Worm (Caenorhabditis elegans): Measurements from ENCODE around the gene F59G1.8.
A peak's percentile ranks its signal among the peaks of the same experiment; 100 is the strongest.

- TF ChIP-seq nhr-237 (tag; optimal IDR thresholded peaks at IDR 0.05) = no peak
- no peak for TF ChIP-seq pha-4 (tag; optimal IDR thresholded peaks at IDR 0.05)
- peak; percentile 70 for TF ChIP-seq unc-62 (GFP tag; optimal IDR thresholded peaks at IDR 0.05)
- TF ChIP-seq elt-1 (tag; optimal IDR thresholded peaks at IDR 0.05; ENCODE audit: borderline replicate concordance, insufficient read depth) = no peak
- no peak for TF ChIP-seq lin-13 (tag; optimal IDR thresholded peaks at IDR 0.05)
- TF ChIP-seq nhr-12 (tag; optimal IDR thresholded peaks at IDR 0.05) = no peak
- no peak for TF ChIP-seq lsy-2 (tag; optimal IDR thresholded peaks at IDR 0.05)
Measured at ce11 chrII:5933962-5934422, 27.6 kb downstream of the F59G1.8 start.

All from whole organism, mixed stage, embryonic.